Fruit fly (Drosophila melanogaster) whole organism, embryonic: ENCODE results near the gene Neto.

Experiments
- Atf3 ChIP-seq: fragments of 200-800 bp; sonication (Bioruptor generic); optimal IDR thresholded peaks from 3 replicates; lab custom pipeline; 2016; ENCODE audit warnings: missing biosample characterization, missing genetic modification characterization
- Blimp-1 ChIP-seq: fragments of 200-800 bp; sonication (Bioruptor generic); optimal IDR thresholded peaks from 3 replicates; lab custom pipeline; 2018; ENCODE audit warnings: missing biosample characterization, missing genetic modification characterization, mild to moderate bottlenecking, moderate library complexity, missing genetic modification reagents
- CG10147 ChIP-seq: fragments of 200-800 bp; sonication (Bioruptor generic); optimal IDR thresholded peaks from 2 replicates; lab custom pipeline; 2019; ENCODE audit warnings: missing biosample characterization, mild to moderate bottlenecking, missing genetic modification characterization, moderate library complexity
- CG11560 ChIP-seq: fragments of 200-800 bp; sonication (Bioruptor generic); IDR thresholded peaks from 3 replicates; pipeline ENCODE4 v1.3.6; 2022; ENCODE audit warnings: missing biosample characterization, missing genetic modification characterization
- CG13296 ChIP-seq: fragments of 200-800 bp; sonication (Bioruptor generic); optimal IDR thresholded peaks from 3 replicates; lab custom pipeline; 2018; ENCODE audit warnings: missing biosample characterization, mild to moderate bottlenecking, missing genetic modification characterization
- CG15269 ChIP-seq: fragments of 200-800 bp; sonication (Bioruptor generic); optimal IDR thresholded peaks from 2 replicates; lab custom pipeline; 2018; ENCODE audit warnings: missing biosample characterization, mild to moderate bottlenecking, missing genetic modification characterization, moderate library complexity
- CG15601 ChIP-seq: fragments of 200-800 bp; sonication (Bioruptor generic); optimal IDR thresholded peaks from 3 replicates; lab custom pipeline; 2019; ENCODE audit warnings: missing biosample characterization, mild to moderate bottlenecking, missing genetic modification characterization, moderate library complexity
- CG17359 ChIP-seq: fragments of 200-800 bp; sonication (Bioruptor generic); optimal IDR thresholded peaks from 3 replicates; lab custom pipeline; 2018; ENCODE audit warnings: missing biosample characterization, mild to moderate bottlenecking, missing genetic modification characterization, moderate library complexity
- CG18599 ChIP-seq: fragments of 200-800 bp; sonication (Bioruptor generic); optimal IDR thresholded peaks from 3 replicates; lab custom pipeline; 2017; ENCODE audit warnings: missing biosample characterization, missing genetic modification characterization, mild to moderate bottlenecking, moderate library complexity, missing genetic modification reagents
- CG2678 ChIP-seq: fragments of 200-800 bp; sonication (Bioruptor generic); optimal IDR thresholded peaks from 3 replicates; lab custom pipeline; 2019; ENCODE audit warnings: missing biosample characterization, mild to moderate bottlenecking, missing genetic modification characterization, moderate library complexity
- CG4424 ChIP-seq: fragments of 200-800 bp; sonication (Bioruptor generic); optimal IDR thresholded peaks from 3 replicates; lab custom pipeline; 2016; ENCODE audit warnings: missing biosample characterization, missing genetic modification characterization
- CG4707 ChIP-seq: fragments of 200-800 bp; sonication (Bioruptor generic); optimal IDR thresholded peaks from 2 replicates; lab custom pipeline; 2018; ENCODE audit warnings: missing biosample characterization, mild to moderate bottlenecking, missing genetic modification characterization, moderate library complexity
- CG6683 ChIP-seq: fragments of 200-800 bp; sonication (Bioruptor generic); optimal IDR thresholded peaks from 2 replicates; lab custom pipeline; 2017; ENCODE audit warnings: missing biosample characterization, mild to moderate bottlenecking, missing genetic modification characterization, missing genetic modification reagents
- CG6689 ChIP-seq: fragments of 200-800 bp; sonication (Bioruptor generic); IDR thresholded peaks from 2 replicates; pipeline ENCODE4 v1.3.6; 2022; ENCODE audit warnings: missing biosample characterization, missing genetic modification characterization
- CG7928 ChIP-seq: fragments of 200-800 bp; sonication (Bioruptor generic); optimal IDR thresholded peaks from 2 replicates; lab custom pipeline; 2017; ENCODE audit warnings: missing biosample characterization, mild to moderate bottlenecking, missing genetic modification characterization
- CG8290 ChIP-seq, 3 experiments: fragments of 200-800 bp; sonication (Bioruptor generic); optimal IDR thresholded peaks; 2 replicates each; lab custom pipeline; 2016 to 2019; ENCODE audit warnings: missing biosample characterization in 3 of 3, missing genetic modification characterization in 3 of 3, mild to moderate bottlenecking in 2 of 3, moderate library complexity in 1 of 3
- CG8478 ChIP-seq: fragments of >200 bp; optimal IDR thresholded peaks from 2 replicates; lab custom pipeline; 2018
- HHEX ChIP-seq: fragments of 200-800 bp; sonication (Bioruptor generic); optimal IDR thresholded peaks from 3 replicates; lab custom pipeline; 2017; ENCODE audit warnings: missing biosample characterization, mild to moderate bottlenecking, missing genetic modification characterization, missing genetic modification reagents
- HLH4C ChIP-seq: fragments of 200-800 bp; sonication (Bioruptor generic); IDR thresholded peaks from 3 replicates; pipeline ENCODE4 v1.3.6; 2022; ENCODE audit warnings: missing biosample characterization, missing genetic modification characterization; ENCODE audit not compliant: partially characterized antibody
- Hmr ChIP-seq: fragments of 200-800 bp; sonication (Bioruptor generic); optimal IDR thresholded peaks from 3 replicates; lab custom pipeline; 2017; ENCODE audit warnings: mild to moderate bottlenecking, missing biosample characterization, missing genetic modification reagents, missing genetic modification characterization
- MESR4 ChIP-seq: fragments of 200-800 bp; sonication (Bioruptor generic); optimal IDR thresholded peaks from 2 replicates; lab custom pipeline; 2018; ENCODE audit warnings: missing biosample characterization, mild to moderate bottlenecking, missing genetic modification characterization, moderate library complexity
- Med ChIP-seq: fragments of 200-800 bp; sonication (Bioruptor generic); peaks from one replicate; lab custom pipeline; 2016; ENCODE audit warnings: missing biosample characterization, missing genetic modification characterization, mild to moderate bottlenecking, inconsistent platforms, moderate library complexity
- Meics ChIP-seq: fragments of 200-800 bp; sonication (Bioruptor generic); optimal IDR thresholded peaks from 2 replicates; lab custom pipeline; 2017; ENCODE audit warnings: missing biosample characterization, mild to moderate bottlenecking, missing genetic modification characterization
- Myb ChIP-seq: fragments of 200-800 bp; sonication (Bioruptor generic); optimal IDR thresholded peaks from 2 replicates; lab custom pipeline; 2016; ENCODE audit warnings: missing biosample characterization, missing genetic modification characterization
- NK7.1 ChIP-seq: fragments of 200-800 bp; sonication (Bioruptor generic); optimal IDR thresholded peaks from 3 replicates; lab custom pipeline; 2016; ENCODE audit warnings: missing biosample characterization, missing genetic modification characterization
- Neu2 ChIP-seq: fragments of 200-800 bp; sonication (Bioruptor generic); optimal IDR thresholded peaks from 3 replicates; lab custom pipeline; 2016; ENCODE audit warnings: missing biosample characterization, missing genetic modification characterization, borderline replicate concordance
- bsh ChIP-seq, 2 experiments: fragments of 200-800 bp; sonication (Bioruptor generic); optimal IDR thresholded peaks; 2 replicates each; lab custom pipeline; 2017 to 2018; ENCODE audit warnings: mild to moderate bottlenecking in 2 of 2, missing biosample characterization in 2 of 2, missing genetic modification characterization in 2 of 2, moderate library complexity in 1 of 2
- caup ChIP-seq: fragments of 200-800 bp; sonication (Bioruptor generic); optimal IDR thresholded peaks from 3 replicates; lab custom pipeline; 2017; ENCODE audit warnings: missing biosample characterization, mild to moderate bottlenecking, missing genetic modification characterization, moderate library complexity; ENCODE audit not compliant: severe bottlenecking
- chm ChIP-seq: fragments of 200-800 bp; sonication (Bioruptor generic); IDR thresholded peaks from 2 replicates; pipeline ENCODE4 v1.3.6; 2022; ENCODE audit warnings: missing biosample characterization, missing genetic modification characterization
- ci ChIP-seq: fragments of 200-800 bp; sonication (Bioruptor generic); IDR thresholded peaks from 3 replicates; pipeline ENCODE4 v1.3.6; 2022; ENCODE audit warnings: missing biosample characterization, missing genetic modification characterization
- croc ChIP-seq: fragments of 200-800 bp; sonication (Bioruptor generic); conservative IDR thresholded peaks from 3 replicates; pipeline ENCODE4 v1.3.6; 2022; ENCODE audit warnings: missing biosample characterization, missing genetic modification characterization
- da ChIP-seq: fragments of 200-800 bp; sonication (Bioruptor generic); optimal IDR thresholded peaks from 2 replicates; lab custom pipeline; 2016; ENCODE audit warnings: missing biosample characterization, missing genetic modification characterization
- en ChIP-seq: fragments of 200-800 bp; sonication (Bioruptor generic); optimal IDR thresholded peaks from 2 replicates; lab custom pipeline; 2016; ENCODE audit warnings: missing biosample characterization, missing genetic modification characterization
- fd64A ChIP-seq: fragments of 200-800 bp; sonication (Bioruptor generic); optimal IDR thresholded peaks from 3 replicates; lab custom pipeline; 2018; ENCODE audit warnings: missing biosample characterization, mild to moderate bottlenecking, missing genetic modification characterization
- gcm2 ChIP-seq: fragments of 200-800 bp; sonication (Bioruptor generic); optimal IDR thresholded peaks from 2 replicates; lab custom pipeline; 2016; ENCODE audit warnings: missing biosample characterization, missing genetic modification characterization
- her ChIP-seq: fragments of 200-800 bp; sonication (Bioruptor generic); optimal IDR thresholded peaks from 2 replicates; lab custom pipeline; 2016; ENCODE audit warnings: missing biosample characterization, missing genetic modification characterization
- hkb ChIP-seq, 2 experiments: fragments of 200-800 bp in 1 of 2; fragments of >200 bp in 1 of 2; sonication (Bioruptor generic) in 1 of 2; IDR thresholded peaks in 1 of 2; optimal IDR thresholded peaks in 1 of 2; 2 replicates each; pipeline versions ENCODE4 v1.3.6 to Lab custom; 2017 to 2022; ENCODE audit warnings: missing biosample characterization in 1 of 2, missing genetic modification characterization in 1 of 2
- ken ChIP-seq: fragments of 200-800 bp; sonication (Bioruptor generic); IDR thresholded peaks from 3 replicates; pipeline ENCODE4 v1.3.6; 2022; ENCODE audit warnings: missing biosample characterization, missing genetic modification characterization
- kni ChIP-seq: fragments of 200-800 bp; sonication (Bioruptor generic); optimal IDR thresholded peaks from 3 replicates; lab custom pipeline; 2017; ENCODE audit warnings: mild to moderate bottlenecking, missing biosample characterization, missing genetic modification reagents, missing genetic modification characterization
- lab ChIP-seq: fragments of 200-800 bp; sonication (Bioruptor generic); optimal IDR thresholded peaks from 3 replicates; lab custom pipeline; 2017; ENCODE audit warnings: missing biosample characterization, missing genetic modification characterization, mild to moderate bottlenecking, moderate library complexity, missing genetic modification reagents
- lbe ChIP-seq: fragments of 200-800 bp; sonication (Bioruptor generic); optimal IDR thresholded peaks from 2 replicates; lab custom pipeline; 2016; ENCODE audit warnings: missing biosample characterization, mild to moderate bottlenecking, missing genetic modification characterization
- nau ChIP-seq: fragments of 200-800 bp; sonication (Bioruptor generic); optimal IDR thresholded peaks from 3 replicates; lab custom pipeline; 2017; ENCODE audit warnings: missing biosample characterization, mild to moderate bottlenecking, missing genetic modification characterization, missing genetic modification reagents
- salm ChIP-seq: fragments of 200-800 bp; sonication (Bioruptor generic); optimal IDR thresholded peaks from 2 replicates; lab custom pipeline; 2018; ENCODE audit warnings: missing biosample characterization, mild to moderate bottlenecking, missing genetic modification characterization
- scrt ChIP-seq: fragments of 200-800 bp; sonication (Bioruptor generic); optimal IDR thresholded peaks from 2 replicates; lab custom pipeline; 2018; ENCODE audit warnings: missing biosample characterization, mild to moderate bottlenecking, missing genetic modification characterization, moderate library complexity
- sens ChIP-seq: fragments of 200-800 bp; sonication (Bioruptor generic); peaks from one replicate; lab custom pipeline; 2016; ENCODE audit warnings: missing biosample characterization, missing genetic modification characterization
- slbo ChIP-seq: fragments of 200-800 bp; sonication (Bioruptor generic); IDR thresholded peaks from 2 replicates; pipeline ENCODE4 v1.3.6; 2022; ENCODE audit warnings: missing biosample characterization, missing genetic modification characterization
- sr ChIP-seq: fragments of 200-800 bp; sonication (Bioruptor generic); IDR thresholded peaks from 3 replicates; pipeline ENCODE4 v1.3.6; 2022; ENCODE audit warnings: missing biosample characterization, missing genetic modification characterization
- trem ChIP-seq: fragments of 200-800 bp; optimal IDR thresholded peaks from 3 replicates; lab custom pipeline; 2019; ENCODE audit warnings: missing biosample characterization, mild to moderate bottlenecking, missing genetic modification characterization, moderate library complexity
- wek ChIP-seq: fragments of 200-800 bp; sonication (Bioruptor generic); optimal IDR thresholded peaks from 3 replicates; lab custom pipeline; 2018; ENCODE audit warnings: missing biosample characterization, mild to moderate bottlenecking, missing genetic modification characterization, moderate library complexity

Gene Neto

dm6 chrX:13570255-13570654 is 124.6 kb downstream of the Neto start (continued):
- TF ChIP-seq Meics (GFP tag; lab: Kevin White, UChicago) (peak; percentile 14), her (GFP tag; lab: Kevin White, UChicago) (no peak), CG17359 (tag; lab: Kevin White, UChicago) (peak; percentile 44), CG6683 (GFP tag; lab: Kevin White, UChicago) (peak; percentile 13), CG4424 (peak; percentile 0), salm (tag; lab: Kevin White, UChicago) (no peak), MESR4 (GFP tag; lab: Kevin White, UChicago) (no peak), lbe (peak; percentile 50), Hmr (GFP tag; lab: Kevin White, UChicago) (peak; percentile 52), chm (no peak), wek (GFP tag; lab: Kevin White, UChicago) (peak; percentile 30), NK7.1 (no peak), CG8290 (GFP tag; optimal IDR thresholded peaks at IDR 0.05; lab: Kevin White, UChicago) (no peak), CG8290 (tag; optimal IDR thresholded peaks at IDR 0.05; lab: Kevin White, UChicago) (peak in 1 of 2 experiments; percentile 63), CG13296 (GFP tag; lab: Kevin White, UChicago) (peak; percentile 22), fd64A (GFP tag; lab: Kevin White, UChicago) (peak; percentile 14), Blimp-1 (peak; percentile 32), Neu2 (GFP tag; lab: Kevin White, UChicago) (no peak), CG7928 (GFP tag; lab: Kevin White, UChicago) (no peak), CG18599 (GFP tag; lab: Kevin White, UChicago) (peak; percentile 61), HHEX (GFP tag; lab: Kevin White, UChicago) (peak; percentile 33), CG8478 (lab: Kevin White, UChicago) (no peak), Myb (no peak), CG15601 (peak; percentile 37), Med (GFP tag; lab: Kevin White, UChicago) (peak; percentile 68), croc (no peak), CG15269 (no peak), bsh (GFP tag; optimal IDR thresholded peaks at IDR 0.05; lab: Kevin White, UChicago) (peak in 1 of 2 experiments; percentile 32), CG6689 (GFP tag; lab: Robert Waterston, UW) (no peak), en (GFP tag; lab: Kevin White, UChicago) (no peak), sens (GFP tag; lab: Kevin White, UChicago) (peak; percentile 75), gcm2 (no peak), CG10147 (GFP tag; lab: Kevin White, UChicago) (no peak), CG4707 (GFP tag; lab: Kevin White, UChicago) (peak; percentile 21), HLH4C (no peak), trem (tag; lab: Kevin White, UChicago) (no peak), scrt (peak; percentile 1), CG11560 (tag; lab: Robert Waterston, UW) (no peak), nau (GFP tag; lab: Kevin White, UChicago) (no peak), slbo (GFP tag; lab: Robert Waterston, UW) (no peak), caup (GFP tag; lab: Kevin White, UChicago) (peak; percentile 33), ken (no peak), sr (GFP tag; lab: Robert Waterston, UW) (no peak), kni (GFP tag; lab: Kevin White, UChicago) (peak; percentile 45), hkb (optimal IDR thresholded peaks at IDR 0.05; lab: Kevin White, UChicago) (no peak), hkb (GFP tag; IDR thresholded peaks at IDR 0.05; lab: Robert Waterston, UW) (0 out of 2 replicates have a peak, but pooled peaks have one; percentile 28), CG2678 (peak; percentile 38), lab (peak; percentile 56), Atf3 (GFP tag; lab: Kevin White, UChicago) (no peak), da (GFP tag; lab: Kevin White, UChicago) (no peak), ci (GFP tag; lab: Robert Waterston, UW) (no peak)
